Worm (Caenorhabditis elegans): ENCODE data around the gene arrd-19.

ce11 chrV:3275033-3275432 is 40.3 kb downstream of the arrd-19 start, which contains the start of gene T28A11.3:
- TF ChIP-seq hmg-1.1 (GFP tag; IDR thresholded peaks at IDR 0.05): no peak
- no peak for TF ChIP-seq ces-1 (GFP tag; optimal IDR thresholded peaks at IDR 0.05)
- TF ChIP-seq fkh-10 (GFP tag; optimal IDR thresholded peaks at IDR 0.05): no peak
- TF ChIP-seq nhr-76 (tag; optimal IDR thresholded peaks at IDR 0.05): no peak
- no peak for TF ChIP-seq nhr-10 (tag; optimal IDR thresholded peaks at IDR 0.05)
